Worm (Caenorhabditis elegans): ENCODE results near the gene Y79H2A.12.

DNA sequence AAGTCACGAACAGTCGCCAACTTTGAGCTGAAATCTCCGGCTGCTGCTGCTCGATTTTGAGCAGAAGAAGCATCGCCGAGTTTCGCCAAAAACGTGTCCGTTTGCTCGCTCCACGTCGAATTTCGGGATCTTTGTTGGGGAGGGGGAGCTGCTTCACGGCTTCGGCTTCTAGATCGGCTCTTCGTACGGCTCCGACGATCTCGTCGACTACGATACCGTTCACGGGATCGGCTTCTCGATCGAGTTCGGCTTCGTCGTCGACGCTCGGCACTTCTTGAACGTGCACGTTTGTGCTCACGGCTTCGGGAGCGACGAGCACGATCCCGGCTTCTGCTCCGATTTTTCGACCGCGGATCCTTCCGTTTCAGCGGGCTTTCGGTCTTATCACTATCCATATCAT is 8.5 kb upstream of the Y79H2A.12 start:
- TF ChIP-seq ama-1 (optimal IDR thresholded peaks at IDR 0.05) (no peak), pes-1 (GFP tag; IDR thresholded peaks at IDR 0.05) (no peak), aly-1 (tag; optimal IDR thresholded peaks at IDR 0.05) (no peak), hmbx-1 (tag; optimal IDR thresholded peaks at IDR 0.05) (no peak), sea-1 (GFP tag; conservative IDR thresholded peaks at IDR 0.05) (no peak), tbx-11 (GFP tag; IDR thresholded peaks at IDR 0.05) (no peak), F13C5.2 (tag; optimal IDR thresholded peaks at IDR 0.05) (no peak), hmg-4 (GFP tag; optimal IDR thresholded peaks at IDR 0.05) (no peak), ets-7 (tag; optimal IDR thresholded peaks at IDR 0.05) (no peak), tra-4 (tag; optimal IDR thresholded peaks at IDR 0.05) (no peak), flt-1 (GFP tag; IDR thresholded peaks at IDR 0.05) (no peak), hnd-1 (tag; optimal IDR thresholded peaks at IDR 0.05) (no peak)
